Fruit fly (Drosophila melanogaster) whole organism: ENCODE results near the gene nAChRalpha5.

Experiments
- CG8478 ChIP-seq: fragments of >200 bp; optimal IDR thresholded peaks from 2 replicates; lab custom pipeline; 2018; ENCODE audit warnings: inconsistent platforms
- Dll ChIP-seq: fragments of >200 bp; optimal IDR thresholded peaks from 2 replicates; lab custom pipeline; 2017
- pan ChIP-seq: fragments of >200 bp; optimal IDR thresholded peaks from 2 replicates; lab custom pipeline; 2017

- TF ChIP-seq pan (lab: Kevin White, UChicago) (no peak), CG8478 (lab: Kevin White, UChicago) (no peak), Dll (lab: Kevin White, UChicago) (no peak)
Measured at dm6 chr2L:14031439-14031838, 8.5 kb upstream of the nAChRalpha5 start, which contains the start of gene CG18095.
